2 fruit fly cellular contexts compared by ENCODE assay signal in genomic region chr3L:10871534-10871933, dm6.
TF ChIP-seq lines count a peak whose summit lies in the region.

No protein-coding gene starts in this region.

- no peak for TF ChIP-seq CTCF in whole organism, embryonic (GFP tag; optimal IDR thresholded peaks at IDR 0.05; lab: Kevin White, UChicago)

TF ChIP-seq in whole organism, embryonic, 481 proteins besides CTCF, POLR2A, EP300 and RAD21 (continues in another document):
- peak; percentile 74 for TF ChIP-seq Hr39 (optimal IDR thresholded peaks at IDR 0.05; lab: Kevin White, UChicago)
- peak; percentile 3 for TF ChIP-seq CG8478 (optimal IDR thresholded peaks at IDR 0.05; lab: Kevin White, UChicago)
- TF ChIP-seq CG32772 (GFP tag; IDR thresholded peaks at IDR 0.05; lab: Robert Waterston, UW): no peak
- TF ChIP-seq Awh (GFP tag; IDR thresholded peaks at IDR 0.05; lab: Robert Waterston, UW): no peak
- peak; percentile 18 for TF ChIP-seq Med (GFP tag; lab: Kevin White, UChicago)
- no peak for TF ChIP-seq PHDP (tag; optimal IDR thresholded peaks at IDR 0.05; lab: Kevin White, UChicago)
- no peak for TF ChIP-seq CG3995 (GFP tag; optimal IDR thresholded peaks at IDR 0.05; lab: Kevin White, UChicago)
- TF ChIP-seq CG34422 (GFP tag; IDR thresholded peaks at IDR 0.05; lab: Robert Waterston, UW): no peak
- TF ChIP-seq bigmax (GFP tag; optimal IDR thresholded peaks at IDR 0.05; lab: Kevin White, UChicago): no peak
- TF ChIP-seq h (optimal IDR thresholded peaks at IDR 0.05; lab: Kevin White, UChicago): no peak
- TF ChIP-seq sens (GFP tag; lab: Kevin White, UChicago): peak; percentile 67
- TF ChIP-seq aop (GFP tag; IDR thresholded peaks at IDR 0.05; lab: Robert Waterston, UW): no peak
- no peak for TF ChIP-seq Sry-β (GFP tag; optimal IDR thresholded peaks at IDR 0.05; lab: Kevin White, UChicago)
- peak; percentile 28; the same call in 1 of the 2 replicates for TF ChIP-seq crol (GFP tag; IDR thresholded peaks at IDR 0.05; lab: Robert Waterston, UW)
- no peak for TF ChIP-seq NC2β (GFP tag; optimal IDR thresholded peaks at IDR 0.05; lab: Kevin White, UChicago)
- no peak for TF ChIP-seq CG1602 (GFP tag; optimal IDR thresholded peaks at IDR 0.05; lab: Kevin White, UChicago)
- TF ChIP-seq BtbVII (GFP tag; optimal IDR thresholded peaks at IDR 0.05; lab: Kevin White, UChicago): no peak
- no peak for TF ChIP-seq Side (GFP tag; optimal IDR thresholded peaks at IDR 0.05; lab: Kevin White, UChicago)
- no peak for TF ChIP-seq en (GFP tag; optimal IDR thresholded peaks at IDR 0.05; lab: Kevin White, UChicago)
- peak; percentile 64 for TF ChIP-seq tna (GFP tag; IDR thresholded peaks at IDR 0.05; lab: Robert Waterston, UW; ENCODE audit: partially characterized antibody)
- TF ChIP-seq bbx (GFP tag; IDR thresholded peaks at IDR 0.05; lab: Robert Waterston, UW; ENCODE audit: partially characterized antibody): 0 out of 2 replicates have a peak, but pooled peaks have one; percentile 14
- no peak for TF ChIP-seq NK7.1 (GFP tag; optimal IDR thresholded peaks at IDR 0.05; lab: Kevin White, UChicago)
- no peak for TF ChIP-seq ro (GFP tag; IDR thresholded peaks at IDR 0.05; lab: Robert Waterston, UW)
- TF ChIP-seq slp2 (GFP tag; optimal IDR thresholded peaks at IDR 0.05; lab: Kevin White, UChicago): no peak
- no peak for TF ChIP-seq eve (GFP tag; optimal IDR thresholded peaks at IDR 0.05; lab: Kevin White, UChicago)
- no peak for TF ChIP-seq dysf (GFP tag; IDR thresholded peaks at IDR 0.05; lab: Robert Waterston, UW)
- TF ChIP-seq chinmo (GFP tag; IDR thresholded peaks at IDR 0.05; lab: Robert Waterston, UW; ENCODE audit: partially characterized antibody): 0 out of 4 replicates have a peak, but pooled peaks have one; percentile 28
- TF ChIP-seq knrl (GFP tag; IDR thresholded peaks at IDR 0.05; lab: Robert Waterston, UW; ENCODE audit: partially characterized antibody): 0 out of 3 replicates have a peak, but pooled peaks have one; percentile 18
- no peak for TF ChIP-seq ara (GFP tag; IDR thresholded peaks at IDR 0.05; lab: Robert Waterston, UW)
- no peak for TF ChIP-seq CG17912 (GFP tag; optimal IDR thresholded peaks at IDR 0.05; lab: Kevin White, UChicago)
- TF ChIP-seq chm (GFP tag; IDR thresholded peaks at IDR 0.05; lab: Robert Waterston, UW): 0 out of 2 replicates have a peak, but pooled peaks have one; percentile 28
- TF ChIP-seq Ssrp (tag; optimal IDR thresholded peaks at IDR 0.05; lab: Kevin White, UChicago): no peak
- TF ChIP-seq Dek (tag; optimal IDR thresholded peaks at IDR 0.05; lab: Kevin White, UChicago): no peak
- TF ChIP-seq CG33213 (GFP tag; optimal IDR thresholded peaks at IDR 0.05; lab: Kevin White, UChicago): no peak
- no peak for TF ChIP-seq CG12659 (GFP tag; optimal IDR thresholded peaks at IDR 0.05; lab: Kevin White, UChicago)
- no peak for TF ChIP-seq exex (tag; optimal IDR thresholded peaks at IDR 0.05; lab: Kevin White, UChicago)
- no peak for TF ChIP-seq Fer1 (GFP tag; optimal IDR thresholded peaks at IDR 0.05; lab: Kevin White, UChicago)
- no peak for TF ChIP-seq Lim3 (GFP tag; IDR thresholded peaks at IDR 0.05; lab: Robert Waterston, UW)
- TF ChIP-seq disco-r (GFP tag; optimal IDR thresholded peaks at IDR 0.05; lab: Kevin White, UChicago): no peak
- TF ChIP-seq sisA (GFP tag; IDR thresholded peaks at IDR 0.05; lab: Robert Waterston, UW): 0 out of 2 replicates have a peak, but pooled peaks have one; percentile 10
- TF ChIP-seq CG8924 (tag; optimal IDR thresholded peaks at IDR 0.05; lab: Kevin White, UChicago): no peak
- TF ChIP-seq Sox102F (GFP tag; optimal IDR thresholded peaks at IDR 0.05; lab: Kevin White, UChicago): no peak
- TF ChIP-seq CG8388 (GFP tag; optimal IDR thresholded peaks at IDR 0.05; lab: Kevin White, UChicago): no peak
- TF ChIP-seq CG18619 (GFP tag; optimal IDR thresholded peaks at IDR 0.05; lab: Kevin White, UChicago): no peak
- no peak for TF ChIP-seq klu (GFP tag; IDR thresholded peaks at IDR 0.05; lab: Robert Waterston, UW)
- TF ChIP-seq CG3281 (GFP tag; optimal IDR thresholded peaks at IDR 0.05; lab: Kevin White, UChicago): no peak

TF ChIP-seq in whole organism, wandering third instar larva, 38 proteins besides CTCF, POLR2A, EP300 and RAD21:
- TF ChIP-seq CrebA (GFP tag; optimal IDR thresholded peaks at IDR 0.05; lab: Kevin White, UChicago; ENCODE audit: borderline replicate concordance) (no peak), Dfd (GFP tag; optimal IDR thresholded peaks at IDR 0.05; lab: Kevin White, UChicago) (peak; percentile 81)

Comparison
In these comparisons a context has a peak if more than half of its experiments do, and no peak if none do; other contexts are left out.
1. Of the 10 proteins assayed by ChIP-seq in both whole organism, embryonic and whole organism, wandering third instar larva: peak only in whole organism, embryonic: none; only in whole organism, wandering third instar larva: Dfd; in both: none; in neither: 9.